Worm (Caenorhabditis elegans): ENCODE results near the gene D1044.7.

D1044.7 gene

DNA sequence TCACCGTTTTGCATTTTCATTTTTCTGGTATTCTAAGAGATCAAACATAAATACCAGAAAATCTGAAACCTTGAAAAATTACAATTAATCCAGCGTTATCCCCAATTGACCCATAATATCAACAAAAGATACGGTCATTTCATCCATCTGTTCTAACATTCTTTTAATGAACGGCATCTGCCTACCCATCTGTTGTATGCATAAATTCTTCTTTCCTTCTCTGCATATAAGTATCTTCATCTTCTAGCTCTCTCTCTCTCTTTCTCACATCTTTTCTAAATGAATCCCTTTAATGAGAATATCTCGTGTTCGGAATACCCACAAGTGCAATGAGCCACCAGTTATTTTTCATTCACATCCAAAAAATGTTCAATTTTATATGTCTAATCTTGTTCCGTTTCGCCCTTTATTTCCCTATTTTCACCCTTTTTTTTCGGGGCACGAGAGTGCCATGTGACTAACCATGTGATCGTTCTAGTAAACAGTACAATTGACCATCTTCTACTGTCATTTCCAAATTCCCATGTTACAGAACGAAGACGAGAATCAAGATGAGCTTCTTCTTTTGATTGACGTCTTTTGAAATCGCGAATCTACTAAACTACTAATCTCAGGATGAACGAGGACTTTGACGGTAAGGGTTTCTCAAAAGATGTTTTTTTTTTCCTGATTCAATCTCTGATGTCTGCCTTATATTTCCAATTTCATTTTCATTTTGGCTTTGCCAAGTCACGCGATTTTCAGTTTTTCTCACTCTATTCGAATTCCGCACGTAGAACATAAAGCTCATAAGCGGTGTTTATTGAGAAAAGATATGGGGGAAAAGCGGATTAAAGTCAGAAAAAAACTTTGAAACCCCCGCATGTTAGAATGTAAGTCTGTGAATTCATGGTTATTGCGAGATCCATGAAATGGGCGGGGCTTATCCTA lies 6.9 kb downstream of the D1044.7 start, which contains the start of gene R02F2.1:
Gene R02F2.1 (plus strand): TSS at position 528 of the 930 bp plus-strand sequence.
- peak; percentile 39 for TF ChIP-seq ztf-26 (tag; optimal IDR thresholded peaks at IDR 0.05)
- TF ChIP-seq madf-3 (GFP tag; IDR thresholded peaks at IDR 0.05) = 0 out of 2 replicates have a peak, but pooled peaks have one; percentile 23
- TF ChIP-seq gei-17 (GFP tag; optimal IDR thresholded peaks at IDR 0.05) = peak; percentile 30
- no peak; the same call in none of the 2 replicates for TF ChIP-seq B0336.3 (GFP tag; IDR thresholded peaks at IDR 0.05)
- TF ChIP-seq nfya-2 (GFP tag; IDR thresholded peaks at IDR 0.05) = no peak
- TF ChIP-seq lin-26 (GFP tag; IDR thresholded peaks at IDR 0.05) = peak; percentile 66; the same call in 1 of the 2 replicates
- no peak; the same call in 1 of the 2 replicates for TF ChIP-seq hmg-1.2 (GFP tag; IDR thresholded peaks at IDR 0.05)
- no peak for TF ChIP-seq ceh-27 (GFP tag; optimal IDR thresholded peaks at IDR 0.05)
- peak; percentile 45 for TF ChIP-seq tlf-1 (GFP tag; optimal IDR thresholded peaks at IDR 0.05)
- no peak for TF ChIP-seq somi-1 (GFP tag; optimal IDR thresholded peaks at IDR 0.05)
- 0 out of 2 replicates have a peak, but pooled peaks have one; percentile 26 for TF ChIP-seq cebp-1 (GFP tag; IDR thresholded peaks at IDR 0.05)
- peak; percentile 67 for TF ChIP-seq cebp-1 (tag; optimal IDR thresholded peaks at IDR 0.05)
- TF ChIP-seq lin-40 (tag; optimal IDR thresholded peaks at IDR 0.05) = no peak
- no peak for TF ChIP-seq lsy-27 (tag; optimal IDR thresholded peaks at IDR 0.05; ENCODE audit: borderline replicate concordance, insufficient read depth)
- TF ChIP-seq atf-7 (tag; optimal IDR thresholded peaks at IDR 0.05) = no peak
- peak; percentile 18 for TF ChIP-seq nhr-80 (tag; optimal IDR thresholded peaks at IDR 0.05)
- peak; percentile 25 for TF ChIP-seq tbp1 (GFP tag; optimal IDR thresholded peaks at IDR 0.05)
- TF ChIP-seq ama-1 (optimal IDR thresholded peaks at IDR 0.05) = peak; percentile 62
- no peak for TF ChIP-seq ama-1 (GFP tag; optimal IDR thresholded peaks at IDR 0.05)

DNA sequence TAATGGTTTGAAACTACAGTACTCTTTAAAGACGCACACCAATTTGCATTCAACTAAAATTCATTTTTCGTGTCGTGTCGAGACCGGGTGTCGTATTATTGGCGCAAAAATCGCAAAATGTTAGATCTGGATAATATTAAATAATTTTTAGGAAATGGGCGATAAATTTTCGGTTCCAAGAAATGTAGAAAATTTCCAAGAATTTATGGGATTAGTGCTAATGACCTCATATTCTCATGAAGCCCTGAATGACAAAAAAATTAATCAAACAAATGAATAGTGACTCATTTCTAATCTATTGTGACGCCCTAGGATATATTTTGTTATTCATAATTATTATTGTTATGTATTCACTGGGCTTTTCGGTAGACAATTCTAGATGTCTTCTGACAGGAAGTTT lies 7.8 kb downstream of the D1044.7 start:
- no peak for TF ChIP-seq F37B4.10 (GFP tag; IDR thresholded peaks at IDR 0.05)
- TF ChIP-seq F10E7.11 (tag; optimal IDR thresholded peaks at IDR 0.05) = no peak
- no peak for TF ChIP-seq dpl-1 (GFP tag; optimal IDR thresholded peaks at IDR 0.05)
- TF ChIP-seq lin-26 (GFP tag; IDR thresholded peaks at IDR 0.05) = no peak
- TF ChIP-seq snpc-4 (GFP tag; optimal IDR thresholded peaks at IDR 0.05) = no peak
- TF ChIP-seq snpc-4 (tag; optimal IDR thresholded peaks at IDR 0.05) = no peak
- no peak for TF ChIP-seq snpc-3.4 (tag; optimal IDR thresholded peaks at IDR 0.05)
- no peak for TF ChIP-seq cebp-2 (GFP tag; IDR thresholded peaks at IDR 0.05)
- TF ChIP-seq aptf-3 (GFP tag; IDR thresholded peaks at IDR 0.05) = no peak
- TF ChIP-seq pbrm-1 (GFP tag; IDR thresholded peaks at IDR 0.05) = no peak
- TF ChIP-seq efl-1 (GFP tag; optimal IDR thresholded peaks at IDR 0.05) = no peak
- no peak for TF ChIP-seq rec-8 (tag; optimal IDR thresholded peaks at IDR 0.05)
- TF ChIP-seq ama-1 (optimal IDR thresholded peaks at IDR 0.05) = no peak
- TF ChIP-seq ama-1 (GFP tag; optimal IDR thresholded peaks at IDR 0.05) = no peak
- no peak for TF ChIP-seq rcor-1 (GFP tag; IDR thresholded peaks at IDR 0.05)
- TF ChIP-seq hlh-26 (GFP tag; conservative IDR thresholded peaks at IDR 0.05) = no peak

DNA sequence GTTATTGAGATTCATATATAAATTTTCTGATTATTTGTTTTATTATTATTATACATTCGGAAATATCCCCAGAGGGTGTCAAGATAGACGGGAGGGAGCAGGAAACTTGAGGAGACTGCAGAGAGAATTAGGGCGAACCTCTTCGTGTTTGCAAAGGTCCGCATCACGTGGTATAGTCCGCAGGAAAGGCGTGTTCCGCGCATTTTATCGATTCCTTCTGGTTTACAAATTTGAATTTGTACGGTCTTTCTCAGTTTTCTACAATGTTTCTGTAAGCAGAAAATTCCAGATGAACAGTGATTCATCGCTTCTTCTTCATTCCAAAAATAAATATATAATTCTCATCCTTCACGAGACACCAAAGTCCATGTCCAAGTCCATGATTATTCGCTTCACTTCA lies 8.6 kb downstream of the D1044.7 start:
- TF ChIP-seq tbx-9 (tag; optimal IDR thresholded peaks at IDR 0.05; ENCODE audit: borderline replicate concordance) = no peak
- no peak for TF ChIP-seq nfya-1 (tag; optimal IDR thresholded peaks at IDR 0.05; ENCODE audit: borderline replicate concordance, insufficient read depth)
- TF ChIP-seq cebp-1 (GFP tag; IDR thresholded peaks at IDR 0.05) = no peak
- TF ChIP-seq cebp-1 (tag; optimal IDR thresholded peaks at IDR 0.05) = no peak
